Worm (Caenorhabditis elegans): ENCODE results near the gene W06G6.2.

ce11 chrV:16582973-16583372 is 46.1 kb upstream of the W06G6.2 start, which contains the start of gene str-150:
- TF ChIP-seq ama-1 (optimal IDR thresholded peaks at IDR 0.05) (no peak), ceh-13 (GFP tag; optimal IDR thresholded peaks at IDR 0.05) (no peak), ets-7 (tag; optimal IDR thresholded peaks at IDR 0.05) (no peak), sea-1 (GFP tag; conservative IDR thresholded peaks at IDR 0.05) (no peak)

Data from whole organism, early embryonic.